Worm (Caenorhabditis elegans): ENCODE measurements around the gene nhr-96.

DNA sequence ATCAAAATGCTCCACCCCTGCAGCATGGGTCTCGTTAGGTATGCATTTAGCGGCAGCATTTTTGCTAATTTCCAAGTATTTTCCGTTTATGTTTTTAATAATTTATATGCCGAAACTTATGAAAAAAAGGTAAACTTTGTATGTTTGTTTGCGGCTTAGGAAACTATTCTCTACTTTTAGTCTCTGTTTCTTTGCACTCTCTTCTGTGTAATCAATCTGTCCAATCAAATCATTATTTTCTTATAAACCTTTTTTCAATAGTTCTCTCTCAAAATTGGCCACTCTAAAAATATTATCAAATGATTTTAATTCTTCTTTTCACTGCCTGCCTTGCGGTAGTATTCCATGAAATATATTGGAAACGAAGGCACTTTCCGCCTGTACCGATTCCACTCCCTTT is 4.7 kb downstream of the nhr-96 start:
- TF ChIP-seq dao-5 (tag; optimal IDR thresholded peaks at IDR 0.05) (no peak), him-1 (tag; optimal IDR thresholded peaks at IDR 0.05) (no peak)
